Fruit fly (Drosophila melanogaster) whole organism, embryonic: ENCODE results near the gene Tsf1.
A peak's percentile ranks its signal among the peaks of the same experiment; 100 is the strongest.

Source experiments
- CG10366 ChIP-seq: fragments of 200-800 bp; sonication (Bioruptor generic); IDR thresholded peaks from 2 replicates; pipeline ENCODE4 v1.3.6; 2022; ENCODE audit warnings: missing biosample characterization, missing genetic modification characterization
- CG10543 ChIP-seq: fragments of 200-800 bp; sonication (Bioruptor generic); optimal IDR thresholded peaks from 3 replicates; lab custom pipeline; 2017; ENCODE audit warnings: missing biosample characterization, mild to moderate bottlenecking, missing genetic modification characterization, moderate library complexity
- CG11723 ChIP-seq: fragments of 200-800 bp; sonication (Bioruptor generic); optimal IDR thresholded peaks from 2 replicates; lab custom pipeline; 2017; ENCODE audit warnings: missing biosample characterization, mild to moderate bottlenecking, missing genetic modification characterization
- CG12236 ChIP-seq: fragments of 200-800 bp; sonication (Bioruptor generic); optimal IDR thresholded peaks from 2 replicates; lab custom pipeline; 2016; ENCODE audit warnings: missing biosample characterization, missing genetic modification characterization
- CG1529 ChIP-seq: fragments of 200-800 bp; sonication (Bioruptor generic); optimal IDR thresholded peaks from 3 replicates; lab custom pipeline; 2018; ENCODE audit warnings: missing biosample characterization, missing genetic modification characterization
- CG15696 ChIP-seq: fragments of 200-800 bp; sonication (Bioruptor generic); optimal IDR thresholded peaks from 2 replicates; lab custom pipeline; 2019; ENCODE audit warnings: missing biosample characterization, mild to moderate bottlenecking, missing genetic modification characterization, moderate library complexity
- CG17186 ChIP-seq: fragments of 200-800 bp; sonication (Bioruptor generic); optimal IDR thresholded peaks from 3 replicates; lab custom pipeline; 2017; ENCODE audit warnings: missing biosample characterization, missing genetic modification reagents, missing genetic modification characterization
- CG1832 ChIP-seq: fragments of 200-800 bp; sonication (Bioruptor generic); optimal IDR thresholded peaks from 2 replicates; lab custom pipeline; 2017; ENCODE audit warnings: missing biosample characterization, mild to moderate bottlenecking, missing genetic modification characterization, inconsistent platforms
- CG18476 ChIP-seq: fragments of 200-800 bp; sonication (Bioruptor generic); optimal IDR thresholded peaks from 2 replicates; lab custom pipeline; 2016; ENCODE audit warnings: missing biosample characterization, mild to moderate bottlenecking, missing genetic modification characterization
- CG2678 ChIP-seq: fragments of 200-800 bp; sonication (Bioruptor generic); optimal IDR thresholded peaks from 3 replicates; lab custom pipeline; 2019; ENCODE audit warnings: missing biosample characterization, mild to moderate bottlenecking, missing genetic modification characterization, moderate library complexity
- CG2889 ChIP-seq: fragments of 200-800 bp; sonication (Bioruptor generic); IDR thresholded peaks from 3 replicates; pipeline ENCODE4 v1.3.6; 2022; ENCODE audit warnings: missing biosample characterization, missing genetic modification characterization
- CG3281 ChIP-seq: fragments of 200-800 bp; sonication (Bioruptor generic); optimal IDR thresholded peaks from 3 replicates; lab custom pipeline; 2017; ENCODE audit warnings: missing biosample characterization, mild to moderate bottlenecking, missing genetic modification characterization
- CG34376 ChIP-seq: fragments of 200-800 bp; sonication (Bioruptor generic); optimal IDR thresholded peaks from 2 replicates; lab custom pipeline; 2018; ENCODE audit warnings: missing biosample characterization, mild to moderate bottlenecking, missing genetic modification characterization
- CG3847 ChIP-seq: fragments of 200-800 bp; sonication (Bioruptor generic); IDR thresholded peaks from 2 replicates; pipeline ENCODE4 v1.3.6; 2022; ENCODE audit warnings: missing biosample characterization, missing genetic modification characterization
- CG4282 ChIP-seq: fragments of 200-800 bp; sonication (Bioruptor generic); optimal IDR thresholded peaks from 2 replicates; lab custom pipeline; 2016; ENCODE audit warnings: missing biosample characterization, missing genetic modification characterization
- CG43689 ChIP-seq: fragments of 200-800 bp; sonication (Bioruptor generic); IDR thresholded peaks from 2 replicates; pipeline ENCODE4 v1.3.6; 2022; ENCODE audit warnings: missing biosample characterization, missing genetic modification characterization
- CG4730 ChIP-seq: fragments of 200-800 bp; sonication (Bioruptor generic); IDR thresholded peaks from 2 replicates; pipeline ENCODE4 v1.3.6; 2022; ENCODE audit warnings: missing biosample characterization, missing genetic modification characterization
- CG6654 ChIP-seq: fragments of 200-800 bp; sonication (Bioruptor generic); optimal IDR thresholded peaks from 2 replicates; lab custom pipeline; 2017; ENCODE audit warnings: missing biosample characterization, mild to moderate bottlenecking, missing genetic modification characterization
- CG8281 ChIP-seq: fragments of 200-800 bp; sonication (Bioruptor generic); optimal IDR thresholded peaks from 2 replicates; lab custom pipeline; 2018; ENCODE audit warnings: missing biosample characterization, mild to moderate bottlenecking, missing genetic modification characterization, moderate library complexity
- D19A ChIP-seq: fragments of 200-800 bp; optimal IDR thresholded peaks from 3 replicates; lab custom pipeline; 2019; ENCODE audit warnings: missing biosample characterization, mild to moderate bottlenecking, missing genetic modification characterization, moderate library complexity
- Deaf1 ChIP-seq: fragments of 200-800 bp; optimal IDR thresholded peaks from 3 replicates; lab custom pipeline; 2019; ENCODE audit warnings: missing biosample characterization, mild to moderate bottlenecking, missing genetic modification characterization, moderate library complexity
- Drgx ChIP-seq: fragments of 200-800 bp; sonication (Bioruptor generic); IDR thresholded peaks from 2 replicates; pipeline ENCODE4 v1.3.6; 2022; ENCODE audit warnings: missing biosample characterization, missing genetic modification characterization
- E2f2 ChIP-seq: fragments of 200-800 bp; sonication (Bioruptor generic); IDR thresholded peaks from 2 replicates; pipeline ENCODE4 v1.3.6; 2022; ENCODE audit warnings: missing biosample characterization, missing genetic modification characterization
- Fer1 ChIP-seq: fragments of 200-800 bp; sonication (Bioruptor generic); optimal IDR thresholded peaks from 2 replicates; lab custom pipeline; 2017; ENCODE audit warnings: missing biosample characterization, mild to moderate bottlenecking, missing genetic modification characterization
- Fer3 ChIP-seq: fragments of 200-800 bp; sonication (Bioruptor generic); optimal IDR thresholded peaks from 2 replicates; lab custom pipeline; 2018; ENCODE audit warnings: missing biosample characterization, mild to moderate bottlenecking, missing genetic modification characterization, moderate library complexity
- Gug ChIP-seq: fragments of 200-800 bp; sonication (Bioruptor generic); IDR thresholded peaks from 4 replicates; pipeline ENCODE4 v1.3.6; 2022; ENCODE audit warnings: missing biosample characterization, missing genetic modification characterization
- H15 ChIP-seq: fragments of 200-800 bp; sonication (Bioruptor generic); IDR thresholded peaks from 3 replicates; pipeline ENCODE4 v1.3.6; 2022; ENCODE audit warnings: missing biosample characterization, missing genetic modification characterization
- Hr39 ChIP-seq: fragments of >200 bp; optimal IDR thresholded peaks from 2 replicates; lab custom pipeline; 2017
- Neu2 ChIP-seq: fragments of 200-800 bp; sonication (Bioruptor generic); optimal IDR thresholded peaks from 3 replicates; lab custom pipeline; 2016; ENCODE audit warnings: missing biosample characterization, missing genetic modification characterization, borderline replicate concordance
- Oli ChIP-seq: fragments of 200-800 bp; sonication (Bioruptor generic); optimal IDR thresholded peaks from 2 replicates; lab custom pipeline; 2018; ENCODE audit warnings: missing biosample characterization, mild to moderate bottlenecking, missing genetic modification characterization, moderate library complexity
- PHDP ChIP-seq: fragments of 200-800 bp; sonication (Bioruptor generic); optimal IDR thresholded peaks from 3 replicates; lab custom pipeline; 2018; ENCODE audit warnings: missing biosample characterization, mild to moderate bottlenecking, missing genetic modification characterization, moderate library complexity
- Rx ChIP-seq: fragments of 200-800 bp; sonication (Bioruptor generic); IDR thresholded peaks from 2 replicates; pipeline ENCODE4 v1.3.6; 2022; ENCODE audit warnings: missing biosample characterization, missing genetic modification characterization
- Sin3A ChIP-seq: fragments of >200 bp; optimal IDR thresholded peaks from 2 replicates; lab custom pipeline; 2018
- Ssrp ChIP-seq: fragments of 200-800 bp; sonication (Bioruptor generic); optimal IDR thresholded peaks from 2 replicates; lab custom pipeline; 2018; ENCODE audit warnings: missing biosample characterization, mild to moderate bottlenecking, missing genetic modification characterization, moderate library complexity
- TFAM ChIP-seq: fragments of 200-800 bp; sonication (Bioruptor generic); optimal IDR thresholded peaks from 2 replicates; lab custom pipeline; 2017; ENCODE audit warnings: missing biosample characterization, missing genetic modification characterization, inconsistent platforms
- al ChIP-seq: fragments of 200-800 bp; sonication (Bioruptor generic); IDR thresholded peaks from 2 replicates; pipeline ENCODE4 v1.3.6; 2022; ENCODE audit warnings: missing biosample characterization, missing genetic modification characterization
- amos ChIP-seq: fragments of 200-800 bp; sonication (Bioruptor generic); IDR thresholded peaks from 2 replicates; pipeline ENCODE4 v1.3.6; 2022; ENCODE audit warnings: missing biosample characterization, missing genetic modification characterization; ENCODE audit not compliant: partially characterized antibody
- ap ChIP-seq: fragments of 200-800 bp; sonication (Bioruptor generic); IDR thresholded peaks from 2 replicates; pipeline ENCODE4 v1.3.6; 2022; ENCODE audit warnings: missing biosample characterization, missing genetic modification characterization
- croc ChIP-seq: fragments of 200-800 bp; sonication (Bioruptor generic); conservative IDR thresholded peaks from 3 replicates; pipeline ENCODE4 v1.3.6; 2022; ENCODE audit warnings: missing biosample characterization, missing genetic modification characterization
- cwo ChIP-seq: fragments of 200-800 bp; sonication (Bioruptor generic); optimal IDR thresholded peaks from 3 replicates; lab custom pipeline; 2017; ENCODE audit warnings: missing biosample characterization, missing genetic modification characterization, mild to moderate bottlenecking, moderate library complexity, missing genetic modification reagents
- dm ChIP-seq: fragments of 200-800 bp; sonication (Bioruptor generic); optimal IDR thresholded peaks from 3 replicates; lab custom pipeline; 2016; ENCODE audit warnings: missing biosample characterization, missing genetic modification characterization
- fd3F ChIP-seq: fragments of 200-800 bp; sonication (Bioruptor generic); optimal IDR thresholded peaks from 2 replicates; lab custom pipeline; 2018; ENCODE audit warnings: missing biosample characterization, mild to moderate bottlenecking, missing genetic modification characterization, moderate library complexity
- lmd ChIP-seq: fragments of 200-800 bp; sonication (Bioruptor generic); IDR thresholded peaks from 2 replicates; pipeline ENCODE4 v1.3.6; 2022; ENCODE audit warnings: missing biosample characterization, missing genetic modification characterization
- lola ChIP-seq, 3 experiments: fragments of >200 bp in 2 of 3; fragments of 200-800 bp in 1 of 3; sonication (Bioruptor generic) in 1 of 3; optimal IDR thresholded peaks; 2 replicates each; lab custom pipeline; 2017 to 2019; ENCODE audit warnings: missing biosample characterization in 3 of 3, missing genetic modification characterization in 3 of 3, mild to moderate bottlenecking in 1 of 3, moderate library complexity in 1 of 3
- phol ChIP-seq: fragments of 200-800 bp; sonication (Bioruptor generic); optimal IDR thresholded peaks from 3 replicates; lab custom pipeline; 2018; ENCODE audit warnings: missing biosample characterization, mild to moderate bottlenecking, missing genetic modification characterization, moderate library complexity
- pum ChIP-seq: fragments of 200-800 bp; sonication (Bioruptor generic); optimal IDR thresholded peaks from 2 replicates; lab custom pipeline; 2016; ENCODE audit warnings: missing biosample characterization, missing genetic modification characterization
- sc ChIP-seq, 3 experiments: fragments of >200 bp in 2 of 3; fragments of 200-800 bp in 1 of 3; sonication (Bioruptor generic) in 1 of 3; optimal IDR thresholded peaks; 2 replicates in 2 of 3; 3 replicates in 1 of 3; lab custom pipeline; 2017; ENCODE audit warnings: mild to moderate bottlenecking in 1 of 3, missing biosample characterization in 1 of 3, missing genetic modification characterization in 1 of 3, missing genetic modification reagents in 1 of 3
- tin ChIP-seq: fragments of 200-800 bp; sonication (Bioruptor generic); optimal IDR thresholded peaks from 3 replicates; lab custom pipeline; 2016; ENCODE audit warnings: missing biosample characterization, missing genetic modification characterization
- ttk ChIP-seq: fragments of 200-800 bp; sonication (Bioruptor generic); IDR thresholded peaks from 2 replicates; pipeline ENCODE4 v2.1.2; 2022; ENCODE audit warnings: missing biosample characterization, missing genetic modification characterization
- zfh2 ChIP-seq: fragments of 200-800 bp; sonication (Bioruptor generic); optimal IDR thresholded peaks from 2 replicates; lab custom pipeline; 2016; ENCODE audit warnings: missing biosample characterization, missing genetic modification characterization

Gene Tsf1

dm6 chrX:18405567-18406059 is 18.7 kb downstream of the Tsf1 start (continued):
- no peak for TF ChIP-seq CG34376 (GFP tag; lab: Kevin White, UChicago)
- peak; percentile 35; the same call in 1 of the 2 replicates for TF ChIP-seq E2f2 (GFP tag; lab: Robert Waterston, UW)
- peak; percentile 41; the same call in 1 of the 2 replicates for TF ChIP-seq CG10366 (GFP tag; lab: Robert Waterston, UW)
- TF ChIP-seq Drgx (GFP tag; lab: Robert Waterston, UW): peak; percentile 48
- TF ChIP-seq CG8281: peak; percentile 54
- TF ChIP-seq CG6654 (GFP tag; lab: Kevin White, UChicago): peak; percentile 45
- TF ChIP-seq Ssrp (tag; lab: Kevin White, UChicago): peak; percentile 84
- peak; percentile 68 for TF ChIP-seq CG3281
- TF ChIP-seq Neu2: no peak
- no peak for TF ChIP-seq CG15696 (tag; lab: Kevin White, UChicago)
- peak; percentile 38; the same call in 1 of the 2 replicates for TF ChIP-seq al
- peak; percentile 58 for TF ChIP-seq D19A (tag; lab: Kevin White, UChicago)
- TF ChIP-seq CG2889 (GFP tag; lab: Robert Waterston, UW): 0 out of 3 replicates have a peak, but pooled peaks have one; percentile 25
- no peak for TF ChIP-seq CG1832 (GFP tag; lab: Kevin White, UChicago)
- TF ChIP-seq phol (tag; lab: Kevin White, UChicago): peak; percentile 86
- 0 out of 2 replicates have a peak, but pooled peaks have one; percentile 14 for TF ChIP-seq ap (GFP tag; lab: Robert Waterston, UW)
- TF ChIP-seq Hr39 (lab: Kevin White, UChicago): no peak
- no peak for TF ChIP-seq H15 (GFP tag; lab: Robert Waterston, UW)
- peak; percentile 37 for TF ChIP-seq Fer1 (GFP tag; lab: Kevin White, UChicago)
- TF ChIP-seq Rx: peak; percentile 2; the same call in 1 of the 2 replicates
- TF ChIP-seq CG18476 (GFP tag; lab: Kevin White, UChicago): peak; percentile 58
- peak; percentile 65 for TF ChIP-seq CG3847
- TF ChIP-seq TFAM (GFP tag; lab: Kevin White, UChicago): no peak
- TF ChIP-seq CG10543 (GFP tag; lab: Kevin White, UChicago): no peak
- TF ChIP-seq sc (optimal IDR thresholded peaks at IDR 0.05; lab: Kevin White, UChicago): no peak
- peak; percentile 71 for TF ChIP-seq sc (GFP tag; optimal IDR thresholded peaks at IDR 0.05; lab: Kevin White, UChicago)
- TF ChIP-seq fd3F: peak; percentile 35
- TF ChIP-seq CG43689 (GFP tag; lab: Robert Waterston, UW): peak; percentile 40; the same call in 1 of the 2 replicates
- peak; percentile 85 for TF ChIP-seq Oli
- 0 out of 4 replicates have a peak, but pooled peaks have one; percentile 19 for TF ChIP-seq Gug (GFP tag; lab: Robert Waterston, UW)
- no peak for TF ChIP-seq CG4282 (GFP tag; lab: Kevin White, UChicago)
- TF ChIP-seq cwo (GFP tag; lab: Kevin White, UChicago): peak; percentile 56
- peak; percentile 49 for TF ChIP-seq zfh2
- peak; percentile 19; the same call in 1 of the 2 replicates for TF ChIP-seq CG4730 (GFP tag; lab: Robert Waterston, UW)
- no peak for TF ChIP-seq Sin3A (lab: Kevin White, UChicago)
- peak; percentile 45 for TF ChIP-seq ttk (GFP tag; lab: Robert Waterston, UW)
- TF ChIP-seq CG1529: peak; percentile 72
- peak; percentile 50; the same call in 2 of the 3 replicates for TF ChIP-seq croc (GFP tag; lab: Robert Waterston, UW)
- peak in 1 of 3 experiments; percentile 60 for TF ChIP-seq lola (GFP tag; optimal IDR thresholded peaks at IDR 0.05; lab: Kevin White, UChicago)
- TF ChIP-seq amos: no peak
- peak; percentile 63 for TF ChIP-seq lmd
- TF ChIP-seq pum: peak; percentile 35
- TF ChIP-seq Deaf1 (tag; lab: Kevin White, UChicago): peak; percentile 14
- peak; percentile 85 for TF ChIP-seq PHDP (tag; lab: Kevin White, UChicago)
- TF ChIP-seq dm (GFP tag; lab: Kevin White, UChicago): no peak
- TF ChIP-seq tin (GFP tag; lab: Kevin White, UChicago): peak; percentile 57
- TF ChIP-seq CG2678: peak; percentile 85
- TF ChIP-seq CG12236 (GFP tag; lab: Kevin White, UChicago): no peak
- TF ChIP-seq CG11723 (GFP tag; lab: Kevin White, UChicago): peak; percentile 58
- TF ChIP-seq CG17186 (GFP tag; lab: Kevin White, UChicago): no peak
- peak; percentile 10 for TF ChIP-seq Fer3
